Worm (Caenorhabditis elegans) whole organism, mixed stage, embryonic: Measurements from ENCODE around the gene gcy-12.

ENCODE experiments used
- M03D4.4 ChIP-seq: sonication (generic microtip); optimal IDR thresholded peaks from 2 replicates; lab custom pipeline; 2017; ENCODE audit warnings: mild to moderate bottlenecking, missing genetic modification characterization, missing compliant biosample characterization
- bed-3 ChIP-seq: fragments of 200-800 bp; sonication (Bioruptor generic); optimal IDR thresholded peaks from 3 replicates; lab custom pipeline; 2018; ENCODE audit warnings: mild to moderate bottlenecking, missing genetic modification characterization, moderate library complexity, missing compliant biosample characterization
- blmp-1 ChIP-seq: fragments of 150-350 bp; optimal IDR thresholded peaks from 2 replicates; lab custom pipeline; 2014; ENCODE audit warnings: missing biosample characterization, missing genetic modification characterization
- ceh-39 ChIP-seq: fragments of 150-350 bp; optimal IDR thresholded peaks from 2 replicates; lab custom pipeline; 2014; ENCODE audit warnings: missing biosample characterization, missing genetic modification characterization
- ceh-43 ChIP-seq: fragments of 200-800 bp; sonication (Bioruptor generic); optimal IDR thresholded peaks from 2 replicates; lab custom pipeline; 2018; ENCODE audit warnings: mild to moderate bottlenecking, missing genetic modification characterization, moderate library complexity, missing compliant biosample characterization
- ceh-83 ChIP-seq: fragments of 200-800 bp; sonication (Bioruptor generic); optimal IDR thresholded peaks from 2 replicates; lab custom pipeline; 2018; ENCODE audit warnings: mild to moderate bottlenecking, missing genetic modification characterization, missing compliant biosample characterization
- ces-1 ChIP-seq: fragments of 150-350 bp; optimal IDR thresholded peaks from 2 replicates; lab custom pipeline; 2014; ENCODE audit warnings: missing biosample characterization, missing genetic modification reagents, missing genetic modification characterization
- cnd-1 ChIP-seq: fragments of 200-800 bp; sonication (Bioruptor generic); optimal IDR thresholded peaks from 2 replicates; lab custom pipeline; 2018; ENCODE audit warnings: mild to moderate bottlenecking, missing genetic modification characterization, missing compliant biosample characterization
- drap-1 ChIP-seq: fragments of 200-800 bp; sonication (Bioruptor generic); optimal IDR thresholded peaks from 3 replicates; lab custom pipeline; 2018; ENCODE audit warnings: mild to moderate bottlenecking, missing genetic modification characterization, missing compliant biosample characterization
- elt-1 ChIP-seq: sonication (generic microtip); optimal IDR thresholded peaks from 2 replicates; lab custom pipeline; 2017; ENCODE audit warnings: missing genetic modification characterization, mild to moderate bottlenecking, missing compliant biosample characterization, antibody characterized with exemption, moderate library complexity, borderline replicate concordance; ENCODE audit not compliant: insufficient read depth
- elt-3 ChIP-seq: fragments of 150-350 bp; optimal IDR thresholded peaks from 2 replicates; lab custom pipeline; 2014; ENCODE audit warnings: missing biosample characterization, missing genetic modification characterization
- flh-1 ChIP-seq: fragments of 200-800 bp; sonication (Bioruptor generic); optimal IDR thresholded peaks from 2 replicates; lab custom pipeline; 2018; ENCODE audit warnings: mild to moderate bottlenecking, missing genetic modification characterization, moderate library complexity, missing compliant biosample characterization
- ham-2 ChIP-seq: fragments of 200-800 bp; sonication (Bioruptor generic); optimal IDR thresholded peaks from 2 replicates; lab custom pipeline; 2018; ENCODE audit warnings: mild to moderate bottlenecking, missing genetic modification characterization, missing compliant biosample characterization
- hlh-1 ChIP-seq: fragments of 150-350 bp; optimal IDR thresholded peaks from 2 replicates; lab custom pipeline; 2014; ENCODE audit warnings: missing biosample characterization, missing genetic modification reagents, missing genetic modification characterization
- lin-13 ChIP-seq: fragments of 150-350 bp; optimal IDR thresholded peaks from 2 replicates; lab custom pipeline; 2014; ENCODE audit warnings: missing biosample characterization, missing genetic modification characterization
- lin-32 ChIP-seq: fragments of 200-800 bp; sonication (Bioruptor generic); optimal IDR thresholded peaks from 2 replicates; lab custom pipeline; 2018; ENCODE audit warnings: mild to moderate bottlenecking, missing genetic modification characterization, missing compliant biosample characterization
- lsy-2 ChIP-seq: fragments of 150-350 bp; optimal IDR thresholded peaks from 2 replicates; lab custom pipeline; 2014; ENCODE audit warnings: missing biosample characterization, missing genetic modification characterization
- mab-5 ChIP-seq: fragments of 150-350 bp; optimal IDR thresholded peaks from 2 replicates; lab custom pipeline; 2014; ENCODE audit warnings: missing biosample characterization, missing genetic modification characterization
- mep-1 ChIP-seq: fragments of 150-350 bp; optimal IDR thresholded peaks from 2 replicates; lab custom pipeline; 2017; ENCODE audit warnings: missing biosample characterization, missing genetic modification reagents, missing genetic modification characterization, inconsistent platforms
- mls-2 ChIP-seq: sonication (generic microtip); optimal IDR thresholded peaks from 2 replicates; lab custom pipeline; 2016; ENCODE audit warnings: mild to moderate bottlenecking, missing genetic modification characterization, moderate library complexity, missing compliant biosample characterization
- nhr-12 ChIP-seq: fragments of 150-350 bp; optimal IDR thresholded peaks from 2 replicates; lab custom pipeline; 2014; ENCODE audit warnings: missing biosample characterization, missing genetic modification characterization
- nhr-2 ChIP-seq: fragments of 150-350 bp; optimal IDR thresholded peaks from 2 replicates; lab custom pipeline; 2014; ENCODE audit warnings: missing biosample characterization, missing genetic modification characterization
- nhr-237 ChIP-seq: fragments of 150-350 bp; optimal IDR thresholded peaks from 2 replicates; lab custom pipeline; 2014; ENCODE audit warnings: missing biosample characterization, missing genetic modification characterization
- nhr-28 ChIP-seq: fragments of 150-350 bp; optimal IDR thresholded peaks from 2 replicates; lab custom pipeline; 2014; ENCODE audit warnings: missing biosample characterization, missing genetic modification characterization
- nhr-76 ChIP-seq: sonication (generic microtip); optimal IDR thresholded peaks from 2 replicates; lab custom pipeline; 2017; ENCODE audit warnings: missing biosample characterization, missing genetic modification characterization
- pha-4 ChIP-seq: fragments of 150-350 bp; optimal IDR thresholded peaks from 2 replicates; lab custom pipeline; 2018; ENCODE audit warnings: missing biosample characterization, missing genetic modification reagents, missing genetic modification characterization
- sem-2 ChIP-seq: fragments of 200-800 bp; sonication (Bioruptor generic); optimal IDR thresholded peaks from 2 replicates; lab custom pipeline; 2018; ENCODE audit warnings: mild to moderate bottlenecking, missing genetic modification characterization, missing compliant biosample characterization
- snpc-4 ChIP-seq: fragments of 150-350 bp; optimal IDR thresholded peaks from 2 replicates; lab custom pipeline; 2014; ENCODE audit warnings: missing biosample characterization, missing genetic modification characterization
- sptf-1 ChIP-seq: sonication (generic microtip); optimal IDR thresholded peaks from 2 replicates; lab custom pipeline; 2017; ENCODE audit warnings: mild to moderate bottlenecking, missing genetic modification characterization, moderate library complexity, missing compliant biosample characterization
- tbx-8 ChIP-seq: fragments of 200-800 bp; sonication (Bioruptor generic); optimal IDR thresholded peaks from 2 replicates; lab custom pipeline; 2018; ENCODE audit warnings: mild to moderate bottlenecking, missing genetic modification characterization, moderate library complexity, missing compliant biosample characterization
- unc-120 ChIP-seq: sonication (generic microtip); optimal IDR thresholded peaks from 2 replicates; lab custom pipeline; 2017; ENCODE audit warnings: missing genetic modification characterization, missing compliant biosample characterization; ENCODE audit not compliant: poor library complexity, severe bottlenecking
- unc-39 ChIP-seq: fragments of 150-350 bp; optimal IDR thresholded peaks from 2 replicates; lab custom pipeline; 2014; ENCODE audit warnings: missing biosample characterization, missing genetic modification characterization
- unc-62 ChIP-seq: fragments of 150-350 bp; optimal IDR thresholded peaks from 2 replicates; lab custom pipeline; 2014; ENCODE audit warnings: missing biosample characterization, missing genetic modification reagents, missing genetic modification characterization
- zip-8 ChIP-seq: fragments of 150-350 bp; optimal IDR thresholded peaks from 2 replicates; lab custom pipeline; 2014; ENCODE audit warnings: missing biosample characterization, missing genetic modification characterization
- ztf-11 ChIP-seq: fragments of 150-350 bp; optimal IDR thresholded peaks from 2 replicates; lab custom pipeline; 2014; ENCODE audit warnings: missing biosample characterization, missing genetic modification characterization

Gene gcy-12

DNA sequence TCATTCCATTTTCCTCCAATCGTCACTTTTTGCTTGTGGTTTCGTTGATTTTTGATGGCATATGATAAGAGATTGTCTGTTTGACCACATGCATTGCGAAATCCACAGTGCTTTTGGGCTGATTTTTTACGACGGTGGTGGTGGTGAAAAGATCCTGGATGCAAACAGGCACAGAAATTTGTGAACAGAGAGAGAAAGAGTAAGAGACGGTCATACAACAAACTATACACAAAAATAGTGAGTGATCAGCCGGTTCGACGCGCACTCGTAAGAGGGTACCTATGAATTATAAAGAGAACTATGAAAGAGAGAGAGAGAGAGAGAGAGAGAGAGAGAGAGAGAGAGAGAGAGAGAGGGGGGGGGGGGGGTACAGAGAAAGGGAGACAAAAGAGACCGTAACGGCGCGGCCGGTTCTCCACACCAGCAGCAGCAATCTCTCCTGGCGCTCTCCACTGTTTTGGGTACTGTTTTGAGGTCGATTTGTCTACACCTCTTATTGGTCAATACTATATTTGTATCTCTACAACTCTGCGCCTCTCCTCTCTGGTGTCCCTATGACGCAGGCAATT lies 10.0 kb downstream of the gcy-12 start (continued):
- no peak for TF ChIP-seq nhr-28 (tag; lab: Kevin White, UChicago)
- peak; percentile 27 for TF ChIP-seq nhr-237 (tag; lab: Kevin White, UChicago)
- TF ChIP-seq zip-8: no peak
- no peak for TF ChIP-seq nhr-12 (tag; lab: Kevin White, UChicago)
- no peak for TF ChIP-seq lin-32 (GFP tag; lab: Kevin White, UChicago)

DNA sequence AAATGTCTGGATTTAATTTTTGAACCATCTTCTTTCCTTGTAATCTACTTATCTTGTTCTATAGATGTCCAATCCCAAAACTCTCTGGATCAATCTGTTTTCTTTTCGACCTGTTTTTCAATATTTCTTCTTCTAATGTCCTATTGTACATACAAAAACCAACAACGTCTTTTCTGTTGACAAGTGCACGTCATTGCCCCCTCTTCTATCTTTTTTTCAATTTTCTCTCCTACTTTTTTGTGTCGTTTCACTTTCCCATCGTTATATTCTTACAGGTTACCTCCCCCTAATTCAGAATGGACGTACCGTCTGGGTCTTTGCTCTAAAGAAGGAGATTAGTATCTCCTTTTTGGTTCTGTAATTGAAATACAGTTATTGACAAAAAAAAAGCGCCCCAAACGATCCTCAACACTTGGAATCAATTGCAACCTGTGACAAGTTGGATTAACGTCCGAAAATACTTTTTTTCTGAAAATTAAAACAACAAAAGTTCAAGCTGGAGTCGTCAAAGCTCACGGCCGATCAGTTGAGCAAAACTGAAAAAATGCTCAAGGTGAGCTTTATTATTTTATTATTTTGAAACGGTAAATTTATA lies 11.0 kb downstream of the gcy-12 start, which contains the start of gene vhp-1:
Gene vhp-1 (plus strand): TSS at position 545 of the 595 bp plus-strand sequence.
- TF ChIP-seq blmp-1 (tag; lab: Kevin White, UChicago) (no peak), mab-5 (no peak), ham-2 (GFP tag; lab: Kevin White, UChicago) (no peak), lsy-2 (tag; lab: Kevin White, UChicago) (no peak), unc-62 (no peak), unc-120 (tag; lab: Kevin White, UChicago) (no peak), ztf-11 (tag; lab: Kevin White, UChicago) (no peak), nhr-76 (no peak), unc-39 (tag; lab: Kevin White, UChicago) (no peak), nhr-28 (tag; lab: Kevin White, UChicago) (no peak), mep-1 (tag; lab: Kevin White, UChicago) (no peak), elt-3 (tag; lab: Kevin White, UChicago) (no peak), pha-4 (no peak), sem-2 (GFP tag; lab: Kevin White, UChicago) (no peak), sptf-1 (tag; lab: Kevin White, UChicago) (no peak), elt-1 (tag; lab: Kevin White, UChicago) (no peak), snpc-4 (no peak), mls-2 (tag; lab: Kevin White, UChicago) (no peak), flh-1 (no peak)

DNA sequence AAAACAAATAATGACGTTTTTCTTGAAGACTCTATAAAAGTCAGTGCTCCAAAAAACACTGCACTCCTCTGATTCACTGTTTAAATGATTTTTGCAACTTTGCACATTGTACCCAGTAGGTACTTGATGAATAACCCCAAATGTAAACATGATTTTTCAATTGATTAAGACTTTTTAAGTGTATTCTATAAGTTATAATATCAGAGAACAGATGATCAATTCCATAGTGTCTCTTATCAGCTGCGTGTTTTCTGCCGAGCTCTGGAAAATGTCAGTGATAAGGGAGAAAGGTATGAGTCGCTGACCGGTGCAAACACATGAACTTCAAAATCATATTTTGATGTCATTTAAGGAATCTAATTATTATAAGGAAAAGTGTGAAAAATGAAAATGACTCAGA lies 11.9 kb downstream of the gcy-12 start:
- TF ChIP-seq flh-1 (no peak), sptf-1 (tag; lab: Kevin White, UChicago) (no peak), blmp-1 (tag; lab: Kevin White, UChicago) (no peak), cnd-1 (no peak)

DNA sequence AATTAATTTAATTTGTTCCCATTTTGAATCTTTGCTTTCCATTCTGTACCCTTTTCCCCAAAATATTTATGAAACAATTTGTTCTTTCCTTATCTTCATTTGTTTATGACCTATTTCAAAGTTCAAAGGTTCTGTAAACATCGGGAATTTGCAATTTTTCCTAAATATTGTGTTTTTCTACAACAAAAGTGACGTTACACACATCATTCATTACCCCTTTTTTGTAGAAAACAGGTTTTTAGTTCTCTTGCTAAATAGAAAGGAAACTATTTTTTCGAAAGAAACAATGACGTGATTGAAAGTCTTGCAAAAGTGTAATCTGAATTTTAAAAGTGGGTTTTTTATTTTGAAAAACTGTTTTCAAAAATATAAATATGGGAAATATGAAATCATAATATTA lies 12.8 kb downstream of the gcy-12 start:
- TF ChIP-seq ceh-39 (tag; lab: Kevin White, UChicago) (no peak), mls-2 (tag; lab: Kevin White, UChicago) (no peak), pha-4 (no peak), unc-120 (tag; lab: Kevin White, UChicago) (no peak), elt-3 (tag; lab: Kevin White, UChicago) (no peak), nhr-2 (tag; lab: Kevin White, UChicago) (no peak), snpc-4 (no peak)

DNA sequence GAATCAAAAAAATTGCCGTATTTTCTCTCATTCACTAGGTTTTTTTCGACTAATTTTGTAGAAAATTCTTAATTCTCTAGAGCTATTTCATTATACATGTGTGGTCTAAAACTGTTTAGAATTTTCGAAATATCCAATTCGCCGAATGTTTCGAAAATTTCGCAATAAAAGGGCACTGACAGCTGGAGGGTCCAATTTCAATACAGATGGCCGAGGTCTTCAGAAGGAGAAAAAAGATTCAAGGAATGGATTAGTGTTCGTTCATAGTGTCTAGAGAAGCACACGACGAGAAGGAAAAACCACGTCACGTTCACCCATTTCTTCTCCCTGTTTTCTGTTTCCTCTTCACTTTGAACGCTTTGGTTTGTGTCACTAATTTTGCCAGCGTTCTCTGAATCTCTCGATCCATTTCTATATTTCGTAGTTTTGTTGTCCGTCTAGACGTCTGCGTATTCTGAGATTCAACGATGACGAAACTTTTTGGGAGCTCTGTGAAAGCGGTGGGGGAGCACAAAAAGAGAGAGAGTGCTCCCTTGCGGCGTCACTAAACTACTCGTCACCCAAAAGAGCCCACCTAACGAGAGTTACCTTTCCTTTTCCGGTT lies 14.3 kb downstream of the gcy-12 start:
- TF ChIP-seq ztf-11 (tag; lab: Kevin White, UChicago): no peak
- no peak for TF ChIP-seq sem-2 (GFP tag; lab: Kevin White, UChicago)
- TF ChIP-seq mls-2 (tag; lab: Kevin White, UChicago): no peak
- TF ChIP-seq ces-1: peak; percentile 72
- TF ChIP-seq cnd-1: no peak
- no peak for TF ChIP-seq unc-39 (tag; lab: Kevin White, UChicago)
- TF ChIP-seq snpc-4: no peak
- TF ChIP-seq unc-62: peak; percentile 57
- no peak for TF ChIP-seq nhr-2 (tag; lab: Kevin White, UChicago)
- no peak for TF ChIP-seq mab-5
- TF ChIP-seq lin-32 (GFP tag; lab: Kevin White, UChicago): no peak
- peak; percentile 22 for TF ChIP-seq lsy-2 (tag; lab: Kevin White, UChicago)
- no peak for TF ChIP-seq elt-3 (tag; lab: Kevin White, UChicago)
- peak; percentile 71 for TF ChIP-seq unc-120 (tag; lab: Kevin White, UChicago)
- TF ChIP-seq hlh-1 (tag; lab: Kevin White, UChicago): peak; percentile 38
- no peak for TF ChIP-seq blmp-1 (tag; lab: Kevin White, UChicago)
- no peak for TF ChIP-seq nhr-237 (tag; lab: Kevin White, UChicago)
- TF ChIP-seq ceh-43 (GFP tag; lab: Kevin White, UChicago): no peak
- no peak for TF ChIP-seq zip-8
- TF ChIP-seq nhr-76: no peak
- no peak for TF ChIP-seq nhr-12 (tag; lab: Kevin White, UChicago)
- TF ChIP-seq ham-2 (GFP tag; lab: Kevin White, UChicago): no peak
- TF ChIP-seq tbx-8 (GFP tag; lab: Kevin White, UChicago): no peak
- TF ChIP-seq sptf-1 (tag; lab: Kevin White, UChicago): no peak
- TF ChIP-seq flh-1: no peak
- no peak for TF ChIP-seq bed-3 (GFP tag; lab: Kevin White, UChicago)
- peak; percentile 39 for TF ChIP-seq mep-1 (tag; lab: Kevin White, UChicago)
- TF ChIP-seq ceh-83 (GFP tag; lab: Kevin White, UChicago): no peak
- no peak for TF ChIP-seq elt-1 (tag; lab: Kevin White, UChicago)
- TF ChIP-seq pha-4: peak; percentile 34
- TF ChIP-seq nhr-28 (tag; lab: Kevin White, UChicago): no peak
- no peak for TF ChIP-seq M03D4.4 (tag; lab: Kevin White, UChicago)
- no peak for TF ChIP-seq ceh-39 (tag; lab: Kevin White, UChicago)
- TF ChIP-seq lin-13: no peak
- TF ChIP-seq drap-1 (GFP tag; lab: Kevin White, UChicago): no peak
